Fruit fly (Drosophila melanogaster) Kc167 (cell line): ENCODE results near the gene CG31029.

Experiments used
- Myc ChIP-seq: fragments of >200 bp; optimal IDR thresholded peaks from 2 replicates; lab custom pipeline; 2017; ENCODE audit warnings: missing external identifiers
- Sin3A ChIP-seq: fragments of >200 bp; optimal IDR thresholded peaks from 2 replicates; lab custom pipeline; 2018; ENCODE audit warnings: missing external identifiers
- h ChIP-seq: fragments of >200 bp; optimal IDR thresholded peaks from 3 replicates; lab custom pipeline; 2018; ENCODE audit warnings: missing external identifiers
- insv ChIP-seq: fragments of >200 bp; optimal IDR thresholded peaks from 3 replicates; lab custom pipeline; 2018; ENCODE audit warnings: missing external identifiers
- psq ChIP-seq: fragments of >200 bp; optimal IDR thresholded peaks from 2 replicates; lab custom pipeline; 2017; ENCODE audit warnings: missing external identifiers
- ttk ChIP-seq: sonication (Bioruptor generic); optimal IDR thresholded peaks from 2 replicates; lab custom pipeline; 2017; ENCODE audit warnings: missing external identifiers

DNA sequence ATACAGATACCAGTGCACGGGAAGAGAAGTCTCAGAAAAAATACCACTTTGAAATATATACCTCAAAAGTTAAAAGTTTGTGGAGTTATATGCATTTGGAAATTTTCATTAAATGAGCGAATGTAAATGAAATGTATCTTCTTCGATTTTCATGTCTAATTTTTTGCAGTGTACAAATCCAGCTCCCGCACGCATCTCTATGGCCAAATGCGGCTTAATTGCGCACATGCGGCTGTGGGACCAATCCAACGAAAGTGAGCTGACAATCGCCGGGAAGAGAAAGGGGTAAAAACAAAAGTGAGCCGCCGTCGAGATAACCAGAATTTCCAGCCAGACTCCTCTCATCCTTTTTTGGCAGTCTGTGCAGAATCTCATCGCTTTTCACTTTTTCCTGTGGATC is 32.0 kb upstream of the CG31029 start:
- no peak for TF ChIP-seq Sin3A (lab: Kevin White, UChicago)
- TF ChIP-seq h (lab: Kevin White, UChicago), result no peak
- TF ChIP-seq psq, result no peak
- no peak for TF ChIP-seq Myc
- no peak for TF ChIP-seq ttk (lab: Kevin White, UChicago)
- no peak for TF ChIP-seq insv (lab: Kevin White, UChicago)
